Fruit fly (Drosophila melanogaster) whole organism, prepupa: ENCODE data around the gene CG31077.

Experiments
- Blimp-1 ChIP-seq: fragments of 200-800 bp; sonication (Bioruptor generic); optimal IDR thresholded peaks from 3 replicates; lab custom pipeline; 2017; ENCODE audit warnings: missing biosample characterization, missing genetic modification characterization, mild to moderate bottlenecking, moderate library complexity, missing genetic modification reagents
- CG10631 ChIP-seq: fragments of 200-800 bp; sonication (Bioruptor generic); optimal IDR thresholded peaks from 2 replicates; lab custom pipeline; 2016; ENCODE audit warnings: missing biosample characterization, missing genetic modification characterization
- CG11294 ChIP-seq: fragments of 200-800 bp; sonication (Bioruptor generic); IDR thresholded peaks from 2 replicates; pipeline ENCODE4 v1.3.6; 2022; ENCODE audit warnings: missing biosample characterization, missing genetic modification characterization
- CG11762 ChIP-seq: fragments of 200-800 bp; sonication (Bioruptor generic); optimal IDR thresholded peaks from 3 replicates; lab custom pipeline; 2016; ENCODE audit warnings: missing biosample characterization, missing genetic modification characterization; ENCODE audit not compliant: insufficient read depth
- CG15336 ChIP-seq: fragments of 200-800 bp; sonication (Bioruptor generic); IDR thresholded peaks from 2 replicates; pipeline ENCODE4 v1.3.6; 2022; ENCODE audit warnings: missing biosample characterization, missing genetic modification characterization
- CG1621 ChIP-seq: fragments of 200-800 bp; sonication (Bioruptor generic); optimal IDR thresholded peaks from 3 replicates; lab custom pipeline; 2018; ENCODE audit warnings: missing biosample characterization, mild to moderate bottlenecking, missing genetic modification characterization
- CG16779 ChIP-seq: fragments of 200-800 bp; sonication (Bioruptor generic); optimal IDR thresholded peaks from 3 replicates; lab custom pipeline; 2017; ENCODE audit warnings: missing biosample characterization, mild to moderate bottlenecking, missing genetic modification characterization
- CG3032 ChIP-seq: fragments of 200-800 bp; optimal IDR thresholded peaks from 2 replicates; lab custom pipeline; 2019; ENCODE audit warnings: missing biosample characterization, mild to moderate bottlenecking, missing genetic modification characterization, moderate library complexity
- CG31627 ChIP-seq: fragments of 200-800 bp; sonication (Bioruptor generic); optimal IDR thresholded peaks from 3 replicates; lab custom pipeline; 2016; ENCODE audit warnings: missing biosample characterization, missing genetic modification characterization
- CG32006 ChIP-seq: fragments of 200-800 bp; sonication (Bioruptor generic); optimal IDR thresholded peaks from 3 replicates; lab custom pipeline; 2017; ENCODE audit warnings: missing biosample characterization, mild to moderate bottlenecking, missing genetic modification characterization
- CG34406 ChIP-seq: fragments of 200-800 bp; sonication (Bioruptor generic); optimal IDR thresholded peaks from 3 replicates; lab custom pipeline; 2016; ENCODE audit warnings: missing biosample characterization, missing genetic modification characterization
- CG3919 ChIP-seq: fragments of 200-800 bp; sonication (Bioruptor generic); optimal IDR thresholded peaks from 3 replicates; lab custom pipeline; 2016; ENCODE audit warnings: missing biosample characterization, missing genetic modification characterization
- CG4318 ChIP-seq: fragments of 200-800 bp; sonication (Bioruptor generic); optimal IDR thresholded peaks from 3 replicates; lab custom pipeline; 2017; ENCODE audit warnings: missing biosample characterization, mild to moderate bottlenecking, missing genetic modification characterization
- CG6163 ChIP-seq: fragments of 200-800 bp; sonication (Bioruptor generic); IDR thresholded peaks from 3 replicates; pipeline ENCODE4 v1.3.6; 2022; ENCODE audit warnings: missing biosample characterization, missing genetic modification characterization
- CG6276 ChIP-seq: fragments of 200-800 bp; sonication (Bioruptor generic); optimal IDR thresholded peaks from 2 replicates; lab custom pipeline; 2017; ENCODE audit warnings: missing biosample characterization, mild to moderate bottlenecking, missing genetic modification characterization
- CG6808 ChIP-seq: fragments of 200-800 bp; sonication (Bioruptor generic); optimal IDR thresholded peaks from 3 replicates; lab custom pipeline; 2017; ENCODE audit warnings: missing biosample characterization, missing genetic modification characterization, mild to moderate bottlenecking, moderate library complexity, missing genetic modification reagents
- CG6854 ChIP-seq: fragments of 200-800 bp; sonication (Bioruptor generic); optimal IDR thresholded peaks from 2 replicates; lab custom pipeline; 2017; ENCODE audit warnings: missing biosample characterization, mild to moderate bottlenecking, missing genetic modification characterization
- CG8119 ChIP-seq: fragments of 200-800 bp; sonication (Bioruptor generic); IDR thresholded peaks from 3 replicates; pipeline ENCODE4 v1.3.6; 2022; ENCODE audit warnings: missing biosample characterization, missing genetic modification characterization
- CG9139 ChIP-seq: fragments of 200-800 bp; sonication (Bioruptor generic); optimal IDR thresholded peaks from 3 replicates; lab custom pipeline; 2017; ENCODE audit warnings: missing biosample characterization, mild to moderate bottlenecking, missing genetic modification characterization
- Eip75B ChIP-seq: fragments of 200-800 bp; sonication (Bioruptor generic); optimal IDR thresholded peaks from 3 replicates; lab custom pipeline; 2016; ENCODE audit warnings: missing biosample characterization, missing genetic modification characterization
- Eip78C ChIP-seq: fragments of 200-800 bp; sonication (Bioruptor generic); peaks from one replicate; lab custom pipeline; 2016; ENCODE audit warnings: missing biosample characterization, missing genetic modification characterization
- Ets21C ChIP-seq: fragments of 200-800 bp; sonication (Bioruptor generic); optimal IDR thresholded peaks from 3 replicates; lab custom pipeline; 2016; ENCODE audit warnings: missing biosample characterization, missing genetic modification characterization
- Ets96B ChIP-seq: fragments of 200-800 bp; optimal IDR thresholded peaks from 2 replicates; lab custom pipeline; 2019; ENCODE audit warnings: missing biosample characterization, mild to moderate bottlenecking, missing genetic modification characterization, moderate library complexity
- Gug ChIP-seq: fragments of 200-800 bp; sonication (Bioruptor generic); IDR thresholded peaks from 2 replicates; pipeline ENCODE4 v1.3.6; 2022; ENCODE audit warnings: missing biosample characterization, missing genetic modification characterization
- Hr38 ChIP-seq: sonication (Bioruptor generic); optimal IDR thresholded peaks from 2 replicates; lab custom pipeline; 2016; ENCODE audit warnings: missing biosample characterization, missing genetic modification characterization
- Hr4 ChIP-seq: fragments of 200-800 bp; sonication (Bioruptor generic); optimal IDR thresholded peaks from 3 replicates; lab custom pipeline; 2016; ENCODE audit warnings: missing biosample characterization, missing genetic modification characterization
- Met ChIP-seq: fragments of 200-800 bp; sonication (Bioruptor generic); optimal IDR thresholded peaks from 3 replicates; lab custom pipeline; 2016; ENCODE audit warnings: missing biosample characterization, missing genetic modification characterization
- OdsH ChIP-seq: fragments of 200-800 bp; sonication (Bioruptor generic); optimal IDR thresholded peaks from 3 replicates; lab custom pipeline; 2016; ENCODE audit warnings: missing biosample characterization, missing genetic modification characterization
- Smox ChIP-seq: fragments of 200-800 bp; sonication (Bioruptor generic); optimal IDR thresholded peaks from 3 replicates; lab custom pipeline; 2016; ENCODE audit warnings: missing biosample characterization, missing genetic modification characterization
- Sox102F ChIP-seq: fragments of 200-800 bp; sonication (Bioruptor generic); optimal IDR thresholded peaks from 2 replicates; lab custom pipeline; 2016; ENCODE audit warnings: missing biosample characterization, mild to moderate bottlenecking, missing genetic modification characterization
- Sox14 ChIP-seq: fragments of 200-800 bp; sonication (Bioruptor generic); optimal IDR thresholded peaks from 3 replicates; lab custom pipeline; 2016; ENCODE audit warnings: missing biosample characterization, missing genetic modification characterization
- acj6 ChIP-seq: fragments of 200-800 bp; sonication (Bioruptor generic); optimal IDR thresholded peaks from 3 replicates; lab custom pipeline; 2016; ENCODE audit warnings: missing biosample characterization, missing genetic modification characterization
- cyc ChIP-seq: fragments of 200-800 bp; sonication (Bioruptor generic); optimal IDR thresholded peaks from 3 replicates; lab custom pipeline; 2016; ENCODE audit warnings: missing biosample characterization, missing genetic modification characterization
- dac ChIP-seq: fragments of 200-800 bp; sonication (Bioruptor generic); optimal IDR thresholded peaks from 2 replicates; lab custom pipeline; 2017; ENCODE audit warnings: missing biosample characterization, mild to moderate bottlenecking, missing genetic modification characterization
- dsx ChIP-seq: fragments of 200-800 bp; optimal IDR thresholded peaks from 3 replicates; lab custom pipeline; 2019; ENCODE audit warnings: missing biosample characterization, mild to moderate bottlenecking, missing genetic modification characterization, moderate library complexity; ENCODE audit not compliant: poor library complexity, severe bottlenecking
- eg ChIP-seq: fragments of 200-800 bp; sonication (Bioruptor generic); IDR thresholded peaks from 3 replicates; pipeline ENCODE4 v1.3.6; 2022; ENCODE audit warnings: missing biosample characterization, missing genetic modification characterization
- esn ChIP-seq: fragments of 200-800 bp; sonication (Bioruptor generic); optimal IDR thresholded peaks from 2 replicates; lab custom pipeline; 2016; ENCODE audit warnings: missing biosample characterization, mild to moderate bottlenecking, missing genetic modification characterization, moderate library complexity
- fd59A ChIP-seq: fragments of 200-800 bp; sonication (Bioruptor generic); optimal IDR thresholded peaks from 2 replicates; lab custom pipeline; 2017; ENCODE audit warnings: missing biosample characterization, mild to moderate bottlenecking, missing genetic modification characterization, missing genetic modification reagents
- fkh ChIP-seq: fragments of 200-800 bp; sonication (Bioruptor generic); optimal IDR thresholded peaks from 3 replicates; lab custom pipeline; 2017; ENCODE audit warnings: missing biosample characterization, mild to moderate bottlenecking, missing genetic modification characterization, moderate library complexity
- lz ChIP-seq: fragments of 200-800 bp; sonication (Bioruptor generic); optimal IDR thresholded peaks from 3 replicates; lab custom pipeline; 2016; ENCODE audit warnings: missing biosample characterization, missing genetic modification characterization
- net ChIP-seq: fragments of 200-800 bp; sonication (Bioruptor generic); optimal IDR thresholded peaks from 3 replicates; lab custom pipeline; 2016; ENCODE audit warnings: missing biosample characterization, missing genetic modification characterization
- pdm3 ChIP-seq: fragments of 200-800 bp; sonication (Bioruptor generic); optimal IDR thresholded peaks from 3 replicates; lab custom pipeline; 2016; ENCODE audit warnings: missing biosample characterization, missing genetic modification characterization
- spab ChIP-seq: fragments of 200-800 bp; sonication (Bioruptor generic); optimal IDR thresholded peaks from 2 replicates; lab custom pipeline; 2017; ENCODE audit warnings: missing biosample characterization, mild to moderate bottlenecking, missing genetic modification characterization, missing genetic modification reagents
- ss ChIP-seq, 2 experiments: fragments of 200-800 bp; sonication (Bioruptor generic); optimal IDR thresholded peaks; 2 replicates in 1 of 2; 3 replicates in 1 of 2; lab custom pipeline; 2017 to 2018; ENCODE audit warnings: mild to moderate bottlenecking in 2 of 2, missing biosample characterization in 2 of 2, missing genetic modification characterization in 2 of 2, moderate library complexity in 1 of 2
- svp ChIP-seq: fragments of 200-800 bp; sonication (Bioruptor generic); peaks from one replicate; lab custom pipeline; 2016; ENCODE audit warnings: missing biosample characterization, missing genetic modification characterization
- vri ChIP-seq: fragments of 200-800 bp; sonication (Bioruptor generic); optimal IDR thresholded peaks from 3 replicates; lab custom pipeline; 2016; ENCODE audit warnings: missing biosample characterization, mild to moderate bottlenecking, missing genetic modification characterization

The CG31077 gene

dm6 chr3R:26988412-26988981 is 11.1 kb upstream of the CG31077 start, which contains the start of gene CG31075 (continued):
- TF ChIP-seq net (GFP tag; lab: Kevin White, UChicago) (peak; percentile 76), Gug (GFP tag; lab: Robert Waterston, UW) (peak; percentile 97), dac (GFP tag; lab: Kevin White, UChicago) (peak; percentile 67), vri (GFP tag; lab: Kevin White, UChicago) (peak; percentile 85), Eip75B (GFP tag; lab: Kevin White, UChicago) (peak; percentile 87), CG32006 (peak; percentile 76), CG3032 (tag; lab: Kevin White, UChicago) (peak; percentile 83), CG16779 (tag; lab: Kevin White, UChicago) (peak; percentile 81), CG8119 (peak; percentile 94), dsx (peak; percentile 93), Ets21C (GFP tag; lab: Kevin White, UChicago) (peak; percentile 76), Sox14 (peak; percentile 81), acj6 (GFP tag; lab: Kevin White, UChicago) (peak; percentile 85), CG31627 (peak; percentile 76), CG6808 (GFP tag; lab: Kevin White, UChicago) (peak; percentile 86), Hr4 (GFP tag; lab: Kevin White, UChicago) (peak; percentile 82), CG6276 (no peak), pdm3 (GFP tag; lab: Kevin White, UChicago) (peak; percentile 84)

dm6 chr3R:26989802-26990509 is 9.6 kb upstream of the CG31077 start, which contains the start of gene CG31076:
TSS of gene CG31076 (minus strand) at chr3R:26989852.
- TF ChIP-seq CG3032 (tag; lab: Kevin White, UChicago) (peak; percentile 53), net (GFP tag; lab: Kevin White, UChicago) (no peak), Smox (peak; percentile 60), CG11762 (GFP tag; lab: Kevin White, UChicago) (peak; percentile 46), CG32006 (peak; percentile 9), CG11294 (no peak), fd59A (no peak), Blimp-1 (peak; percentile 53), Ets21C (GFP tag; lab: Kevin White, UChicago) (peak; percentile 34), CG10631 (peak; percentile 32), CG6163 (GFP tag; lab: Robert Waterston, UW) (no peak), svp (GFP tag; lab: Kevin White, UChicago) (peak; percentile 94), OdsH (GFP tag; lab: Kevin White, UChicago) (peak; percentile 36), Hr38 (GFP tag; lab: Kevin White, UChicago) (no peak), CG34406 (GFP tag; lab: Kevin White, UChicago) (peak; percentile 42), CG3919 (GFP tag; lab: Kevin White, UChicago) (peak; percentile 65), Sox102F (peak; percentile 68), ss (GFP tag; optimal IDR thresholded peaks at IDR 0.05; lab: Kevin White, UChicago) (peak; percentile 15 to 57), Gug (GFP tag; lab: Robert Waterston, UW) (no peak), CG1621 (tag; lab: Kevin White, UChicago) (no peak), CG16779 (tag; lab: Kevin White, UChicago) (peak; percentile 15), spab (peak; percentile 47), CG15336 (0 out of 2 replicates have a peak, but pooled peaks have one; percentile 24), CG6808 (GFP tag; lab: Kevin White, UChicago) (peak; percentile 44), Met (peak; percentile 81), CG31627 (peak; percentile 56), fkh (GFP tag; lab: Kevin White, UChicago) (peak; percentile 70), cyc (peak; percentile 77), lz (GFP tag; lab: Kevin White, UChicago) (peak; percentile 73), vri (GFP tag; lab: Kevin White, UChicago) (peak; percentile 48), CG6854 (GFP tag; lab: Kevin White, UChicago) (no peak), Hr4 (GFP tag; lab: Kevin White, UChicago) (peak; percentile 44), CG9139 (GFP tag; lab: Kevin White, UChicago) (no peak), CG4318 (GFP tag; lab: Kevin White, UChicago) (no peak), Ets96B (peak; percentile 50), eg (GFP tag; lab: Robert Waterston, UW) (0 out of 3 replicates have a peak, but pooled peaks have one; percentile 38), Sox14 (peak; percentile 77), acj6 (GFP tag; lab: Kevin White, UChicago) (peak; percentile 24), esn (GFP tag; lab: Kevin White, UChicago) (peak; percentile 81), Eip78C (GFP tag; lab: Kevin White, UChicago) (peak; percentile 93)
